Worm (Caenorhabditis elegans) whole organism, L1 larva: ENCODE measurements around the gene grl-24.

ENCODE experiments used
- ceh-82 ChIP-seq, 3 experiments: fragments of 150-350 bp in 1 of 3; sonication (generic microtip) in 2 of 3; optimal IDR thresholded peaks; 2 replicates each; lab custom pipeline; 2014 to 2017; ENCODE audit warnings: missing biosample characterization in 3 of 3, missing genetic modification characterization in 3 of 3
- elt-3 ChIP-seq, 6 experiments: fragments of 150-350 bp in 1 of 6; sonication (generic microtip); optimal IDR thresholded peaks; 2 replicates each; lab custom pipeline; 2017 to 2018; ENCODE audit warnings: missing biosample characterization in 6 of 6, missing genetic modification characterization in 6 of 6, inconsistent platforms in 1 of 6
- nhr-11 ChIP-seq: fragments of 150-350 bp; optimal IDR thresholded peaks from 2 replicates; lab custom pipeline; 2014; ENCODE audit warnings: missing biosample characterization, missing genetic modification characterization
- nhr-28 ChIP-seq: fragments of 150-350 bp; optimal IDR thresholded peaks from 2 replicates; lab custom pipeline; 2014; ENCODE audit warnings: missing biosample characterization, missing genetic modification characterization
- nhr-77 ChIP-seq: fragments of 150-350 bp; optimal IDR thresholded peaks from 2 replicates; lab custom pipeline; 2014; ENCODE audit warnings: missing biosample characterization, missing genetic modification characterization

DNA sequence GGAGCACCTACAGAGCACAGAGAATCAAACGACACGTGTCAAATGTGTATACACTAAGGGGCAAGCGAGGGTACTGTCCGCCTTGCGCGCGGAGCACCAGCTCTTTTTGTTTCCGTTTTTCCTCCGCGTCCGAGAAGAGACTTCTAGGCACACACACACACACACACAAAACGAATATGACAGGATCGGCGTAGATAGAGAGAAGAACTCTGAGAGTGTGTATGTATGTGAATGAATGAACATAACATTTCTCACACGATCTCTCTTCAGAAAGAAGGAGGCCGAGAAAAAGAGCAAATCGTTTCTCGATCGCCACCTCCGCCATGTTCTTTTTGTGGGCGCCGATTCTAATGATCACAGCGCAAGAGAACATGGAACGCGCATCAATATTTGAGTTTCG, 15.0 kb upstream of the grl-24 start, which contains the start of gene nas-6:
- TF ChIP-seq ceh-82 (tag; optimal IDR thresholded peaks at IDR 0.05; lab: Kevin White, UChicago) (no peak), nhr-28 (tag; lab: Kevin White, UChicago) (no peak), nhr-11 (tag; lab: Kevin White, UChicago) (no peak), elt-3 (tag; optimal IDR thresholded peaks at IDR 0.05; lab: Kevin White, UChicago) (no peak), nhr-77 (no peak)
